Fruit fly (Drosophila melanogaster): ENCODE data around the gene vih.
A peak's percentile ranks its signal among the peaks of the same experiment; 100 is the strongest.

vih gene

dm6 chr3L:12533392-12534070 is 29.4 kb downstream of the vih start, which contains the start of the genes Tsf2 and CG34242 (continued):
- TF ChIP-seq CG32006 (GFP tag; optimal IDR thresholded peaks at IDR 0.05), result no peak
- no peak for TF ChIP-seq salr (GFP tag; optimal IDR thresholded peaks at IDR 0.05)
- TF ChIP-seq CG10669 (GFP tag; optimal IDR thresholded peaks at IDR 0.05), result no peak
- TF ChIP-seq Gug (GFP tag; IDR thresholded peaks at IDR 0.05), result peak; percentile 95
- TF ChIP-seq CG6854 (GFP tag; optimal IDR thresholded peaks at IDR 0.05), result no peak
- peak; percentile 89 for TF ChIP-seq Eip78C (GFP tag)
- TF ChIP-seq Ets21C (GFP tag; optimal IDR thresholded peaks at IDR 0.05), result no peak
- TF ChIP-seq Hr39 (GFP tag; optimal IDR thresholded peaks at IDR 0.05), result no peak
- TF ChIP-seq esn (GFP tag; optimal IDR thresholded peaks at IDR 0.05), result peak; percentile 20
- peak; percentile 53 for TF ChIP-seq Blimp-1 (GFP tag; optimal IDR thresholded peaks at IDR 0.05)
- TF ChIP-seq Hr38 (GFP tag; optimal IDR thresholded peaks at IDR 0.05), result no peak

dm6 chr3L:12534318-12534717 is 30.2 kb downstream of the vih start, which contains the start of gene Pmm2:
Gene Pmm2 (plus strand): TSS chr3L:12534590.
- TF ChIP-seq Ets21C (GFP tag; optimal IDR thresholded peaks at IDR 0.05) (no peak), CG1621 (tag; optimal IDR thresholded peaks at IDR 0.05) (peak; percentile 51), esn (GFP tag; optimal IDR thresholded peaks at IDR 0.05) (peak; percentile 2), Eip78C (GFP tag) (peak; percentile 63), dsx (GFP tag; optimal IDR thresholded peaks at IDR 0.05; ENCODE audit: poor library complexity, severe bottlenecking) (peak; percentile 9), Smox (GFP tag; optimal IDR thresholded peaks at IDR 0.05) (no peak)

- TF ChIP-seq Hr39 (GFP tag; optimal IDR thresholded peaks at IDR 0.05), result no peak
- no peak for TF ChIP-seq Sox102F (GFP tag; optimal IDR thresholded peaks at IDR 0.05)
- TF ChIP-seq fkh (GFP tag; optimal IDR thresholded peaks at IDR 0.05), result peak; percentile 90
- TF ChIP-seq dac (GFP tag; optimal IDR thresholded peaks at IDR 0.05), result no peak
- TF ChIP-seq net (GFP tag; optimal IDR thresholded peaks at IDR 0.05), result no peak
- TF ChIP-seq CG3919 (GFP tag; optimal IDR thresholded peaks at IDR 0.05), result no peak
Measured at dm6 chr3L:12537123-12537522, 33.0 kb downstream of the vih start, which contains the start of gene CG4069. Gene CG4069 (minus strand): TSS chr3L:12537315.

DNA sequence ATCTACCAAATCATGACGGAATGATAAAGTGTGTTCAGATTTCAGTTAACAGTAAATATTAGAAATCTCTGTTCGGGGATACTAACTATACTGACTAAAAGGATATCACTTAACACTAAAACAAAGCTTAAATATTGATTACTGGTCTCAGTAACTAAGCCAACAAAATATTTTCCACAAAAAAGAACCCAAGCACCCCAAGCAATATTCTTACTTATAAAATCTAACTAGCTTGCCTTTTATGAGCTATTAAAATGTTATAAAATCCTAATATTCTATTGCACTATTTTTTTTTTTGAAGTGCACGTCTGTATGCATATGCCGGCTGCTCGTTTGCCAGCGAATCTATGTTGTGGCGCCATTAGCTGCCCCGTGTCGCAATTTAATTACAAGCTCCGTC is 45.4 kb downstream of the vih start:
- TF ChIP-seq Eip78C (GFP tag) (peak; percentile 74), Hr39 (GFP tag; optimal IDR thresholded peaks at IDR 0.05) (no peak), svp (GFP tag) (peak; percentile 58)

DNA sequence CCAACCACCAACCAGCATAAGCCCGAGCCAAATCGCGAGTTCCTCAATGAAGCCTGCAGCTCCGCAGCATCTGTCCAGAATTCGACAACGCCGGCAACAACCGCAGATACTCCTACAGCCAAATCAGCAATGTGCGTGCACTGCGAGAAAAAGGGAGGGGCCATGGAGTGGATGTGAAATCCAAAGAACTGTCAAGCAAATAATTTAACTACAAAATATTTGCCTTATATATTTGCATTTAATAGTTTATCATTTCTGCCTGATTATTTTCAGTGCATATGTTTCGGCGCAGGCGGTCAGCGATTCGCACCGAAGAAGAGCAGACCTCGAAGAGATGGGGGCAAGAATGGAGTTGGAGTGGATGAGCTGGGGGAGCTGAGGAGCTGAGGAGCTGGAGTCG is 47.6 kb downstream of the vih start:
- no peak for TF ChIP-seq fkh (GFP tag; optimal IDR thresholded peaks at IDR 0.05)
- TF ChIP-seq salr (GFP tag; optimal IDR thresholded peaks at IDR 0.05), result peak; percentile 43 to 67
- TF ChIP-seq Met (GFP tag; optimal IDR thresholded peaks at IDR 0.05), result peak; percentile 85
- TF ChIP-seq CG16779 (tag; optimal IDR thresholded peaks at IDR 0.05), result peak; percentile 42
- TF ChIP-seq CG8119 (GFP tag; IDR thresholded peaks at IDR 0.05), result peak; percentile 69
- TF ChIP-seq Ets96B (tag; optimal IDR thresholded peaks at IDR 0.05), result peak; percentile 78
- peak; percentile 93 for TF ChIP-seq Eip78C (GFP tag)
- peak; percentile 70 for TF ChIP-seq CG1621 (tag; optimal IDR thresholded peaks at IDR 0.05)
- peak; percentile 90 for TF ChIP-seq CG6163 (GFP tag; IDR thresholded peaks at IDR 0.05)
- TF ChIP-seq CG11762 (GFP tag; optimal IDR thresholded peaks at IDR 0.05; ENCODE audit: insufficient read depth), result peak; percentile 41
- TF ChIP-seq Eip93F (GFP tag; optimal IDR thresholded peaks at IDR 0.05), result no peak
- TF ChIP-seq OdsH (GFP tag; optimal IDR thresholded peaks at IDR 0.05), result peak; percentile 68
- peak; percentile 80 for TF ChIP-seq eg (GFP tag; IDR thresholded peaks at IDR 0.05)
- TF ChIP-seq cyc (GFP tag; optimal IDR thresholded peaks at IDR 0.05), result peak; percentile 69
- peak; percentile 69 for TF ChIP-seq Smox (GFP tag; optimal IDR thresholded peaks at IDR 0.05)
- TF ChIP-seq Sox14 (GFP tag; optimal IDR thresholded peaks at IDR 0.05), result peak; percentile 77
- peak; percentile 66 for TF ChIP-seq CG6854 (GFP tag; optimal IDR thresholded peaks at IDR 0.05)
- peak; percentile 78 for TF ChIP-seq lz (GFP tag; optimal IDR thresholded peaks at IDR 0.05)
- peak; percentile 81 for TF ChIP-seq topi (GFP tag; optimal IDR thresholded peaks at IDR 0.05)
- peak; percentile 65 to 73 for TF ChIP-seq ss (GFP tag; optimal IDR thresholded peaks at IDR 0.05)
- TF ChIP-seq Eip75B (GFP tag; optimal IDR thresholded peaks at IDR 0.05), result peak; percentile 77
- TF ChIP-seq CG15336 (GFP tag; IDR thresholded peaks at IDR 0.05), result peak; percentile 67
- TF ChIP-seq vri (GFP tag; optimal IDR thresholded peaks at IDR 0.05), result peak; percentile 53
- peak; percentile 73 for TF ChIP-seq dsx (GFP tag; optimal IDR thresholded peaks at IDR 0.05; ENCODE audit: poor library complexity, severe bottlenecking)
- TF ChIP-seq CG6808 (GFP tag; optimal IDR thresholded peaks at IDR 0.05), result peak; percentile 80
- peak; percentile 58 for TF ChIP-seq CG8319 (GFP tag; optimal IDR thresholded peaks at IDR 0.05)
- TF ChIP-seq dac (GFP tag; optimal IDR thresholded peaks at IDR 0.05), result peak; percentile 17
- TF ChIP-seq acj6 (GFP tag; optimal IDR thresholded peaks at IDR 0.05), result peak; percentile 71
- peak; percentile 17 for TF ChIP-seq CG4318 (GFP tag; optimal IDR thresholded peaks at IDR 0.05)

All from whole organism, prepupa.